Fruit fly (Drosophila melanogaster): Measurements from ENCODE around the gene mahe.

mahe gene

dm6 chrX:7878736-7879135, 52.4 kb downstream of the mahe start, which contains the start of gene Ir7d:
Ir7d (minus strand) TSS chrX:7878836.
- TF ChIP-seq CG8301 (tag; optimal IDR thresholded peaks at IDR 0.05) (no peak), fd96Ca (GFP tag; IDR thresholded peaks at IDR 0.05) (no peak), CG34367 (tag; optimal IDR thresholded peaks at IDR 0.05) (no peak), CG15710 (tag; optimal IDR thresholded peaks at IDR 0.05) (no peak), CG17806 (tag; optimal IDR thresholded peaks at IDR 0.05) (no peak), rn (GFP tag; IDR thresholded peaks at IDR 0.05) (no peak), CG14655 (GFP tag; optimal IDR thresholded peaks at IDR 0.05) (no peak), gl (tag; optimal IDR thresholded peaks at IDR 0.05) (no peak), CG12605 (GFP tag; IDR thresholded peaks at IDR 0.05) (no peak), CG32121 (GFP tag; IDR thresholded peaks at IDR 0.05) (no peak), Pif1B (GFP tag; optimal IDR thresholded peaks at IDR 0.05) (no peak)

dm6 chrX:7874094-7874493, 57.1 kb downstream of the mahe start, which contains the start of gene Ir7c:
Ir7c (plus strand) TSS chrX:7874394.
- TF ChIP-seq fd96Ca (GFP tag; IDR thresholded peaks at IDR 0.05) (no peak), CG15710 (tag; optimal IDR thresholded peaks at IDR 0.05) (no peak), CG10348 (GFP tag; IDR thresholded peaks at IDR 0.05) (no peak), CG8301 (tag; optimal IDR thresholded peaks at IDR 0.05) (no peak), Pif1A (GFP tag; optimal IDR thresholded peaks at IDR 0.05) (no peak), Snoo (tag; optimal IDR thresholded peaks at IDR 0.05) (no peak), CG8159 (tag; optimal IDR thresholded peaks at IDR 0.05) (no peak)

dm6 chrX:7873172-7873930, 57.8 kb downstream of the mahe start, which contains the start of gene dec:
dec (minus strand) TSS chrX:7873222.
- TF ChIP-seq CG12605 (GFP tag; IDR thresholded peaks at IDR 0.05) (no peak), CG4496 (GFP tag; IDR thresholded peaks at IDR 0.05) (no peak), Snoo (tag; optimal IDR thresholded peaks at IDR 0.05) (no peak), CG15710 (tag; optimal IDR thresholded peaks at IDR 0.05) (no peak), D1 (tag; optimal IDR thresholded peaks at IDR 0.05) (no peak), CG13204 (GFP tag; optimal IDR thresholded peaks at IDR 0.05) (no peak), rn (GFP tag; IDR thresholded peaks at IDR 0.05) (no peak), Pif1B (GFP tag; optimal IDR thresholded peaks at IDR 0.05) (no peak), CG17806 (tag; optimal IDR thresholded peaks at IDR 0.05) (no peak)
